Fruit fly (Drosophila melanogaster) S2 (cell line): ENCODE measurements around the gene wrm2.

Source experiments
- CG8478 ChIP-seq: fragments of >200 bp; optimal IDR thresholded peaks from 2 replicates; lab custom pipeline; 2018
- CTCF ChIP-seq, 2 experiments: fragments of >200 bp; optimal IDR thresholded peaks; 2 replicates each; lab custom pipeline; 2018

dm6 chr3L:7319768-7320167 is 15.3 kb downstream of the wrm2 start, which contains the start of gene CG8607:
- TF ChIP-seq CG8478 (no peak), CTCF (optimal IDR thresholded peaks at IDR 0.05; lab: Kevin White, UChicago) (no peak)
